Fruit fly (Drosophila melanogaster) whole organism, prepupa: Measurements from ENCODE around the gene ghi.

Experiments used
- CG10631 ChIP-seq: fragments of 200-800 bp; sonication (Bioruptor generic); optimal IDR thresholded peaks from 2 replicates; lab custom pipeline; 2016; ENCODE audit warnings: missing biosample characterization, missing genetic modification characterization
- CG10669 ChIP-seq: fragments of 200-800 bp; sonication (Bioruptor generic); optimal IDR thresholded peaks from 3 replicates; lab custom pipeline; 2018; ENCODE audit warnings: missing biosample characterization, mild to moderate bottlenecking, missing genetic modification characterization, moderate library complexity
- CG11294 ChIP-seq: fragments of 200-800 bp; sonication (Bioruptor generic); IDR thresholded peaks from 2 replicates; pipeline ENCODE4 v1.3.6; 2022; ENCODE audit warnings: missing biosample characterization, missing genetic modification characterization
- CG11762 ChIP-seq: fragments of 200-800 bp; sonication (Bioruptor generic); optimal IDR thresholded peaks from 3 replicates; lab custom pipeline; 2016; ENCODE audit warnings: missing biosample characterization, missing genetic modification characterization; ENCODE audit not compliant: insufficient read depth
- CG11902 ChIP-seq: fragments of 200-800 bp; sonication (Bioruptor generic); optimal IDR thresholded peaks from 3 replicates; lab custom pipeline; 2016; ENCODE audit warnings: missing biosample characterization, missing genetic modification characterization
- CG15336 ChIP-seq: fragments of 200-800 bp; sonication (Bioruptor generic); IDR thresholded peaks from 2 replicates; pipeline ENCODE4 v1.3.6; 2022; ENCODE audit warnings: missing biosample characterization, missing genetic modification characterization
- CG1621 ChIP-seq: fragments of 200-800 bp; sonication (Bioruptor generic); optimal IDR thresholded peaks from 3 replicates; lab custom pipeline; 2018; ENCODE audit warnings: missing biosample characterization, mild to moderate bottlenecking, missing genetic modification characterization
- CG16779 ChIP-seq: fragments of 200-800 bp; sonication (Bioruptor generic); optimal IDR thresholded peaks from 3 replicates; lab custom pipeline; 2017; ENCODE audit warnings: missing biosample characterization, mild to moderate bottlenecking, missing genetic modification characterization
- CG3032 ChIP-seq: fragments of 200-800 bp; optimal IDR thresholded peaks from 2 replicates; lab custom pipeline; 2019; ENCODE audit warnings: missing biosample characterization, mild to moderate bottlenecking, missing genetic modification characterization, moderate library complexity
- CG31627 ChIP-seq: fragments of 200-800 bp; sonication (Bioruptor generic); optimal IDR thresholded peaks from 3 replicates; lab custom pipeline; 2016; ENCODE audit warnings: missing biosample characterization, missing genetic modification characterization
- CG32006 ChIP-seq: fragments of 200-800 bp; sonication (Bioruptor generic); optimal IDR thresholded peaks from 3 replicates; lab custom pipeline; 2017; ENCODE audit warnings: missing biosample characterization, mild to moderate bottlenecking, missing genetic modification characterization
- CG34406 ChIP-seq: fragments of 200-800 bp; sonication (Bioruptor generic); optimal IDR thresholded peaks from 3 replicates; lab custom pipeline; 2016; ENCODE audit warnings: missing biosample characterization, missing genetic modification characterization
- CG3919 ChIP-seq: fragments of 200-800 bp; sonication (Bioruptor generic); optimal IDR thresholded peaks from 3 replicates; lab custom pipeline; 2016; ENCODE audit warnings: missing biosample characterization, missing genetic modification characterization
- CG4318 ChIP-seq: fragments of 200-800 bp; sonication (Bioruptor generic); optimal IDR thresholded peaks from 3 replicates; lab custom pipeline; 2017; ENCODE audit warnings: missing biosample characterization, mild to moderate bottlenecking, missing genetic modification characterization
- CG6163 ChIP-seq: fragments of 200-800 bp; sonication (Bioruptor generic); IDR thresholded peaks from 3 replicates; pipeline ENCODE4 v1.3.6; 2022; ENCODE audit warnings: missing biosample characterization, missing genetic modification characterization
- CG6276 ChIP-seq: fragments of 200-800 bp; sonication (Bioruptor generic); optimal IDR thresholded peaks from 2 replicates; lab custom pipeline; 2017; ENCODE audit warnings: missing biosample characterization, mild to moderate bottlenecking, missing genetic modification characterization
- CG6792 ChIP-seq: fragments of 200-800 bp; sonication (Bioruptor generic); optimal IDR thresholded peaks from 3 replicates; lab custom pipeline; 2016; ENCODE audit warnings: missing biosample characterization, missing genetic modification characterization
- CG6808 ChIP-seq: fragments of 200-800 bp; sonication (Bioruptor generic); optimal IDR thresholded peaks from 3 replicates; lab custom pipeline; 2017; ENCODE audit warnings: missing biosample characterization, missing genetic modification characterization, mild to moderate bottlenecking, moderate library complexity, missing genetic modification reagents
- CG6854 ChIP-seq: fragments of 200-800 bp; sonication (Bioruptor generic); optimal IDR thresholded peaks from 2 replicates; lab custom pipeline; 2017; ENCODE audit warnings: missing biosample characterization, mild to moderate bottlenecking, missing genetic modification characterization
- CG7368 ChIP-seq: fragments of 200-800 bp; sonication (Bioruptor generic); optimal IDR thresholded peaks from 3 replicates; lab custom pipeline; 2016; ENCODE audit warnings: missing biosample characterization, missing genetic modification characterization
- CG8119 ChIP-seq: fragments of 200-800 bp; sonication (Bioruptor generic); IDR thresholded peaks from 3 replicates; pipeline ENCODE4 v1.3.6; 2022; ENCODE audit warnings: missing biosample characterization, missing genetic modification characterization
- CG8319 ChIP-seq: fragments of 200-800 bp; sonication (Bioruptor generic); optimal IDR thresholded peaks from 3 replicates; lab custom pipeline; 2016; ENCODE audit warnings: missing biosample characterization, missing genetic modification characterization
- CG8632 ChIP-seq: fragments of 200-800 bp; sonication (Bioruptor generic); optimal IDR thresholded peaks from 3 replicates; lab custom pipeline; 2016; ENCODE audit warnings: missing biosample characterization, missing genetic modification characterization
- CG9139 ChIP-seq: fragments of 200-800 bp; sonication (Bioruptor generic); optimal IDR thresholded peaks from 3 replicates; lab custom pipeline; 2017; ENCODE audit warnings: missing biosample characterization, mild to moderate bottlenecking, missing genetic modification characterization
- Eip75B ChIP-seq: fragments of 200-800 bp; sonication (Bioruptor generic); optimal IDR thresholded peaks from 3 replicates; lab custom pipeline; 2016; ENCODE audit warnings: missing biosample characterization, missing genetic modification characterization
- Eip78C ChIP-seq: fragments of 200-800 bp; sonication (Bioruptor generic); peaks from one replicate; lab custom pipeline; 2016; ENCODE audit warnings: missing biosample characterization, missing genetic modification characterization
- Eip93F ChIP-seq: fragments of 200-800 bp; sonication (Bioruptor generic); optimal IDR thresholded peaks from 2 replicates; lab custom pipeline; 2016; ENCODE audit warnings: missing biosample characterization, mild to moderate bottlenecking, missing genetic modification characterization
- Ets96B ChIP-seq: fragments of 200-800 bp; optimal IDR thresholded peaks from 2 replicates; lab custom pipeline; 2019; ENCODE audit warnings: missing biosample characterization, mild to moderate bottlenecking, missing genetic modification characterization, moderate library complexity
- Gug ChIP-seq: fragments of 200-800 bp; sonication (Bioruptor generic); IDR thresholded peaks from 2 replicates; pipeline ENCODE4 v1.3.6; 2022; ENCODE audit warnings: missing biosample characterization, missing genetic modification characterization
- Hr39 ChIP-seq: fragments of 200-800 bp; sonication (Bioruptor generic); optimal IDR thresholded peaks from 2 replicates; lab custom pipeline; 2016; ENCODE audit warnings: missing biosample characterization, missing genetic modification characterization
- Hr4 ChIP-seq: fragments of 200-800 bp; sonication (Bioruptor generic); optimal IDR thresholded peaks from 3 replicates; lab custom pipeline; 2016; ENCODE audit warnings: missing biosample characterization, missing genetic modification characterization
- OdsH ChIP-seq: fragments of 200-800 bp; sonication (Bioruptor generic); optimal IDR thresholded peaks from 3 replicates; lab custom pipeline; 2016; ENCODE audit warnings: missing biosample characterization, missing genetic modification characterization
- Sox102F ChIP-seq: fragments of 200-800 bp; sonication (Bioruptor generic); optimal IDR thresholded peaks from 2 replicates; lab custom pipeline; 2016; ENCODE audit warnings: missing biosample characterization, mild to moderate bottlenecking, missing genetic modification characterization
- Sox14 ChIP-seq: fragments of 200-800 bp; sonication (Bioruptor generic); optimal IDR thresholded peaks from 3 replicates; lab custom pipeline; 2016; ENCODE audit warnings: missing biosample characterization, missing genetic modification characterization
- Sox15 ChIP-seq: fragments of 200-800 bp; sonication (Bioruptor generic); optimal IDR thresholded peaks from 3 replicates; lab custom pipeline; 2016; ENCODE audit warnings: missing biosample characterization, missing genetic modification characterization
- achi ChIP-seq: fragments of 200-800 bp; sonication (Bioruptor generic); optimal IDR thresholded peaks from 3 replicates; lab custom pipeline; 2016; ENCODE audit warnings: missing biosample characterization, missing genetic modification characterization
- cyc ChIP-seq: fragments of 200-800 bp; sonication (Bioruptor generic); optimal IDR thresholded peaks from 3 replicates; lab custom pipeline; 2016; ENCODE audit warnings: missing biosample characterization, missing genetic modification characterization
- dac ChIP-seq: fragments of 200-800 bp; sonication (Bioruptor generic); optimal IDR thresholded peaks from 2 replicates; lab custom pipeline; 2017; ENCODE audit warnings: missing biosample characterization, mild to moderate bottlenecking, missing genetic modification characterization
- dsx ChIP-seq: fragments of 200-800 bp; optimal IDR thresholded peaks from 3 replicates; lab custom pipeline; 2019; ENCODE audit warnings: missing biosample characterization, mild to moderate bottlenecking, missing genetic modification characterization, moderate library complexity; ENCODE audit not compliant: poor library complexity, severe bottlenecking
- eg ChIP-seq: fragments of 200-800 bp; sonication (Bioruptor generic); IDR thresholded peaks from 3 replicates; pipeline ENCODE4 v1.3.6; 2022; ENCODE audit warnings: missing biosample characterization, missing genetic modification characterization
- esn ChIP-seq: fragments of 200-800 bp; sonication (Bioruptor generic); optimal IDR thresholded peaks from 2 replicates; lab custom pipeline; 2016; ENCODE audit warnings: missing biosample characterization, mild to moderate bottlenecking, missing genetic modification characterization, moderate library complexity
- fd85E ChIP-seq: fragments of 200-800 bp; sonication (Bioruptor generic); optimal IDR thresholded peaks from 3 replicates; lab custom pipeline; 2016; ENCODE audit warnings: missing biosample characterization, missing genetic modification characterization
- fkh ChIP-seq: fragments of 200-800 bp; sonication (Bioruptor generic); optimal IDR thresholded peaks from 3 replicates; lab custom pipeline; 2017; ENCODE audit warnings: missing biosample characterization, mild to moderate bottlenecking, missing genetic modification characterization, moderate library complexity
- lz ChIP-seq: fragments of 200-800 bp; sonication (Bioruptor generic); optimal IDR thresholded peaks from 3 replicates; lab custom pipeline; 2016; ENCODE audit warnings: missing biosample characterization, missing genetic modification characterization
- net ChIP-seq: fragments of 200-800 bp; sonication (Bioruptor generic); optimal IDR thresholded peaks from 3 replicates; lab custom pipeline; 2016; ENCODE audit warnings: missing biosample characterization, missing genetic modification characterization
- pdm3 ChIP-seq: fragments of 200-800 bp; sonication (Bioruptor generic); optimal IDR thresholded peaks from 3 replicates; lab custom pipeline; 2016; ENCODE audit warnings: missing biosample characterization, missing genetic modification characterization
- salr ChIP-seq, 2 experiments: fragments of 200-800 bp; sonication (Bioruptor generic); optimal IDR thresholded peaks; 3 replicates each; lab custom pipeline; 2016 to 2018; ENCODE audit warnings: missing biosample characterization in 2 of 2, missing genetic modification characterization in 2 of 2, mild to moderate bottlenecking in 1 of 2
- spab ChIP-seq: fragments of 200-800 bp; sonication (Bioruptor generic); optimal IDR thresholded peaks from 2 replicates; lab custom pipeline; 2017; ENCODE audit warnings: missing biosample characterization, mild to moderate bottlenecking, missing genetic modification characterization, missing genetic modification reagents
- ss ChIP-seq, 2 experiments: fragments of 200-800 bp; sonication (Bioruptor generic); optimal IDR thresholded peaks; 2 replicates in 1 of 2; 3 replicates in 1 of 2; lab custom pipeline; 2017 to 2018; ENCODE audit warnings: mild to moderate bottlenecking in 2 of 2, missing biosample characterization in 2 of 2, missing genetic modification characterization in 2 of 2, moderate library complexity in 1 of 2
- svp ChIP-seq: fragments of 200-800 bp; sonication (Bioruptor generic); peaks from one replicate; lab custom pipeline; 2016; ENCODE audit warnings: missing biosample characterization, missing genetic modification characterization
- topi ChIP-seq: fragments of 200-800 bp; sonication (Bioruptor generic); optimal IDR thresholded peaks from 3 replicates; lab custom pipeline; 2016; ENCODE audit warnings: missing biosample characterization, missing genetic modification characterization
- vri ChIP-seq: fragments of 200-800 bp; sonication (Bioruptor generic); optimal IDR thresholded peaks from 3 replicates; lab custom pipeline; 2016; ENCODE audit warnings: missing biosample characterization, mild to moderate bottlenecking, missing genetic modification characterization

Gene ghi

DNA sequence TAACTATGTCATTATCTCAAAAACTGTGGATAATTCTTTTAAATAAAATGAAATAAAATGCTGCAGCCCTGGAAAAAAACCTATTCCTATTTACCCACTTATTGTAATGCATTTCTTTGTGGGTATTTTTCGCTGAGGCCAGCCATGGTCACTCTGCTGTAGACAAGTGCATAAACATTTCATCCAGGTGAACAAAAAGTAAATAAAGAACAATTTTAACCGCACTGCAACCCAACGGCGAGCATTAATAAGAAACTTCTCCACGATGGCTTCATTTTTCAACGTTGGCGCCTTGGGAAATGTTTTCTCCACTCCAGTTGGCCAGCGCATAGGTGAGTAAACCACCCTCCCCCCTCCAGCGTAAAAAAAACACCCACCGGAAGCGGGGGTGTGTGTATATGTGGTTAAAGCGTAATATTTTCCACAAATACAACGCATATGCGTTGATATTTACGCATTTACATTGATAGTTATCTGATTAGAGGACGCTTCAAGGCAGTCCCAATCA, 4.9 kb upstream of the ghi start, which contains the start of gene CG3529:
Gene CG3529, plus strand, starts transcription at position 134 of the 508 bp plus-strand sequence.
- TF ChIP-seq CG6792 (GFP tag; lab: Kevin White, UChicago) = no peak
- TF ChIP-seq svp (GFP tag; lab: Kevin White, UChicago) = peak; percentile 64
- peak; percentile 33 for TF ChIP-seq Eip75B
- no peak for TF ChIP-seq CG10669
- peak; percentile 72 for TF ChIP-seq Eip78C
- TF ChIP-seq CG8319 = no peak
- no peak for TF ChIP-seq CG4318 (GFP tag; lab: Kevin White, UChicago)
- no peak for TF ChIP-seq topi
- peak; percentile 92 for TF ChIP-seq fkh (GFP tag; lab: Kevin White, UChicago)
- TF ChIP-seq CG3919 (GFP tag; lab: Kevin White, UChicago) = no peak
- TF ChIP-seq CG6276 (GFP tag; lab: Kevin White, UChicago) = no peak
- no peak for TF ChIP-seq dac
- TF ChIP-seq Ets96B (tag; lab: Kevin White, UChicago) = no peak
- peak; percentile 4 for TF ChIP-seq pdm3 (GFP tag; lab: Kevin White, UChicago)
- no peak for TF ChIP-seq spab
- peak; percentile 25 for TF ChIP-seq Sox14
- no peak for TF ChIP-seq CG34406 (GFP tag; lab: Kevin White, UChicago)
- no peak for TF ChIP-seq achi (GFP tag; lab: Kevin White, UChicago)
- TF ChIP-seq Hr4 (GFP tag; lab: Kevin White, UChicago) = peak; percentile 13
- TF ChIP-seq CG31627 (GFP tag; lab: Kevin White, UChicago) = peak; percentile 5
- no peak for TF ChIP-seq CG8119 (GFP tag; lab: Robert Waterston, UW)
- peak; percentile 26 for TF ChIP-seq lz
- TF ChIP-seq CG6854 (GFP tag; lab: Kevin White, UChicago) = peak; percentile 56
- TF ChIP-seq CG9139 (GFP tag; lab: Kevin White, UChicago) = no peak
- no peak for TF ChIP-seq dsx (GFP tag; lab: Kevin White, UChicago)
- peak; percentile 26 for TF ChIP-seq cyc (GFP tag; lab: Kevin White, UChicago)
- TF ChIP-seq CG11902 (GFP tag; lab: Kevin White, UChicago) = no peak
- TF ChIP-seq CG8632 (GFP tag; lab: Kevin White, UChicago) = no peak
- no peak for TF ChIP-seq Gug (GFP tag; lab: Robert Waterston, UW)
- peak; percentile 62 for TF ChIP-seq CG6808
- no peak for TF ChIP-seq eg
- TF ChIP-seq CG16779 = peak; percentile 8
- peak in 1 of 2 experiments; percentile 61 for TF ChIP-seq ss (GFP tag; optimal IDR thresholded peaks at IDR 0.05; lab: Kevin White, UChicago)
- TF ChIP-seq CG11762 (GFP tag; lab: Kevin White, UChicago) = no peak
- no peak for TF ChIP-seq net (GFP tag; lab: Kevin White, UChicago)
- TF ChIP-seq CG10631 (GFP tag; lab: Kevin White, UChicago) = peak; percentile 25
- TF ChIP-seq Sox102F (GFP tag; lab: Kevin White, UChicago) = no peak
- TF ChIP-seq CG6163 (GFP tag; lab: Robert Waterston, UW) = 0 out of 3 replicates have a peak, but pooled peaks have one; percentile 38
- TF ChIP-seq esn (GFP tag; lab: Kevin White, UChicago) = peak; percentile 29
- TF ChIP-seq salr (GFP tag; optimal IDR thresholded peaks at IDR 0.05; lab: Kevin White, UChicago) = no peak
- peak; percentile 21 for TF ChIP-seq CG1621 (tag; lab: Kevin White, UChicago)
- no peak for TF ChIP-seq CG11294 (GFP tag; lab: Robert Waterston, UW)
- TF ChIP-seq CG3032 (tag; lab: Kevin White, UChicago) = peak; percentile 7
- no peak for TF ChIP-seq fd85E (GFP tag; lab: Kevin White, UChicago)
- TF ChIP-seq CG15336 = no peak
- no peak for TF ChIP-seq CG7368 (GFP tag; lab: Kevin White, UChicago)
- peak; percentile 8 for TF ChIP-seq OdsH (GFP tag; lab: Kevin White, UChicago)
- TF ChIP-seq Hr39 (GFP tag; lab: Kevin White, UChicago) = peak; percentile 17
- TF ChIP-seq Sox15 (GFP tag; lab: Kevin White, UChicago) = no peak
- TF ChIP-seq CG32006 = no peak
- TF ChIP-seq Eip93F = no peak
- TF ChIP-seq vri = no peak
